Worm (Caenorhabditis elegans) whole organism, L4 larva: ENCODE results near the gene srf-3.

Source experiments
- Y48G9A.11 ChIP-seq: fragments of 200-800 bp; sonication (Bioruptor generic); IDR thresholded peaks from 2 replicates; pipeline ENCODE4 v1.3.6; 2022; ENCODE audit warnings: missing genetic modification reagents, missing genetic modification characterization, missing compliant biosample characterization
- hif-1 ChIP-seq, 2 experiments: sonication (generic microtip); optimal IDR thresholded peaks; 2 replicates each; lab custom pipeline; 2016 to 2017; ENCODE audit warnings: missing compliant biosample characterization in 2 of 2, missing genetic modification characterization in 2 of 2, missing genetic modification reagents in 2 of 2, missing genotype in 2 of 2, mild to moderate bottlenecking in 1 of 2
- lin-15B ChIP-seq: fragments of 150-350 bp; sonication (generic microtip); optimal IDR thresholded peaks from 3 replicates; lab custom pipeline; 2014; ENCODE audit warnings: missing biosample characterization, missing genetic modification characterization
- nhr-10 ChIP-seq: fragments of 150-350 bp; optimal IDR thresholded peaks from 2 replicates; lab custom pipeline; 2014; ENCODE audit warnings: missing biosample characterization, missing genetic modification characterization
- nhr-11 ChIP-seq: fragments of 150-350 bp; optimal IDR thresholded peaks from 2 replicates; lab custom pipeline; 2014; ENCODE audit warnings: missing biosample characterization, missing genetic modification characterization

DNA sequence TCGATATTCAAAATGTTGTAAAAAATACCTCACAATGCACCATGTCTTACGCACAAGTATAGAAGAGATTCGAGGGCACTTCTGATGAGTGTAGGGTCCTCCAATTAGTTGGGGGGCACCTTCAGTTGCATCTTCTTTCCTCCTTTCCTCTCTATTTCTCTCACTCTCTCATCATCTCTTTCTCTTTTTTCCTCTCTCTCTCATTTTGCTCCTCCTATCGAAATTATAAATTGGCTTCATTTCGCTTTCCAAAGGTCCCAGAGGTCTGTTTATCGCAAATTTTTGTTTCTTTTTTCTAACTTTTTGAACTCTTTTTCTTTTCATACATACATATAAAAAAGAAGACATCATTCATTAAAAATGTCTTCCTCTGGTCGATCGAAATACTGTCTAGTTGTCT, 6.4 kb upstream of the srf-3 start:
- TF ChIP-seq hif-1 (tag; optimal IDR thresholded peaks at IDR 0.05; lab: Kevin White, UChicago) (no peak), lin-15B (tag; lab: Kevin White, UChicago) (no peak), nhr-10 (no peak), Y48G9A.11 (GFP tag; lab: Robert Waterston, UW) (no peak), nhr-11 (tag; lab: Kevin White, UChicago) (no peak)
